Worm (Caenorhabditis elegans) whole organism, young adult: ENCODE data around the gene srg-13.

Source experiments
- B0019.2 ChIP-seq: fragments of 200-800 bp; sonication (Bioruptor generic); conservative IDR thresholded peaks from 2 replicates; pipeline ENCODE4 v1.3.6; 2022; ENCODE audit warnings: missing genetic modification reagents, missing genetic modification characterization, missing compliant biosample characterization
- B0261.1 ChIP-seq: sonication (generic microtip); optimal IDR thresholded peaks from 2 replicates; lab custom pipeline; 2016; ENCODE audit warnings: mild to moderate bottlenecking, missing genetic modification characterization, moderate library complexity, missing compliant biosample characterization
- B0336.3 ChIP-seq: fragments of 200-800 bp; sonication (Bioruptor generic); IDR thresholded peaks from 2 replicates; pipeline ENCODE4 v1.3.6; 2022; ENCODE audit warnings: missing genetic modification characterization, missing compliant biosample characterization
- D2030.7 ChIP-seq: fragments of 200-800 bp; sonication (Bioruptor generic); IDR thresholded peaks from 2 replicates; pipeline ENCODE4 v1.3.6; 2022; ENCODE audit warnings: missing genetic modification reagents, missing genetic modification characterization, missing compliant biosample characterization
- F23B12.7 ChIP-seq: sonication (generic microtip); optimal IDR thresholded peaks from 2 replicates; lab custom pipeline; 2017; ENCODE audit warnings: missing genetic modification characterization, mild to moderate bottlenecking, missing compliant biosample characterization, antibody characterized with exemption, moderate library complexity; ENCODE audit not compliant: insufficient read depth
- F37B4.10 ChIP-seq: fragments of 200-800 bp; sonication (Bioruptor generic); IDR thresholded peaks from 2 replicates; pipeline ENCODE4 v1.3.6; 2022; ENCODE audit warnings: missing genetic modification characterization, missing compliant biosample characterization
- F55B11.4 ChIP-seq: sonication (generic microtip); optimal IDR thresholded peaks from 2 replicates; lab custom pipeline; 2016; ENCODE audit warnings: missing compliant biosample characterization, missing genetic modification characterization, borderline replicate concordance; ENCODE audit not compliant: insufficient read depth
- F57C9.4 ChIP-seq: sonication (generic microtip); optimal IDR thresholded peaks from 2 replicates; lab custom pipeline; 2017; ENCODE audit warnings: mild to moderate bottlenecking, missing genetic modification characterization, missing compliant biosample characterization
- K12H6.12 ChIP-seq: fragments of 200-800 bp; sonication (Bioruptor generic); optimal IDR thresholded peaks from 2 replicates; lab custom pipeline; 2018; ENCODE audit warnings: mild to moderate bottlenecking, missing genetic modification characterization, missing compliant biosample characterization
- T26A5.8 ChIP-seq: sonication (generic microtip); optimal IDR thresholded peaks from 2 replicates; lab custom pipeline; 2016; ENCODE audit warnings: missing genetic modification characterization, missing compliant biosample characterization
- Y53F4B.3 ChIP-seq: fragments of 200-800 bp; sonication (Bioruptor generic); IDR thresholded peaks from 2 replicates; pipeline ENCODE4 v1.3.6; 2022; ENCODE audit warnings: missing genetic modification reagents, missing genetic modification characterization, missing compliant biosample characterization
- Y56A3A.18 ChIP-seq: fragments of 200-800 bp; sonication (Bioruptor generic); IDR thresholded peaks from 2 replicates; pipeline ENCODE4 v1.3.6; 2022; ENCODE audit warnings: missing genetic modification reagents, missing genetic modification characterization, missing compliant biosample characterization
- ZK185.1 ChIP-seq: sonication (generic microtip); optimal IDR thresholded peaks from 2 replicates; lab custom pipeline; 2016; ENCODE audit warnings: mild to moderate bottlenecking, missing genetic modification characterization, missing compliant biosample characterization; ENCODE audit not compliant: poor library complexity, severe bottlenecking
- akir-1 ChIP-seq: fragments of 200-800 bp; sonication (Bioruptor generic); optimal IDR thresholded peaks from 2 replicates; lab custom pipeline; 2018; ENCODE audit warnings: mild to moderate bottlenecking, missing genetic modification characterization, moderate library complexity, missing compliant biosample characterization
- aptf-3 ChIP-seq: fragments of 200-800 bp; sonication (Bioruptor generic); IDR thresholded peaks from 2 replicates; pipeline ENCODE4 v1.3.6; 2022; ENCODE audit warnings: missing genetic modification characterization, missing compliant biosample characterization
- attf-5 ChIP-seq: fragments of 200-800 bp; sonication (Bioruptor generic); optimal IDR thresholded peaks from 2 replicates; lab custom pipeline; 2018; ENCODE audit warnings: mild to moderate bottlenecking, missing genetic modification characterization, missing compliant biosample characterization
- attf-6 ChIP-seq: fragments of 200-800 bp; sonication (Bioruptor generic); IDR thresholded peaks from 2 replicates; pipeline ENCODE4 v1.3.6; 2022; ENCODE audit warnings: missing genetic modification reagents, missing genetic modification characterization, missing compliant biosample characterization
- bed-1 ChIP-seq: fragments of 200-800 bp; sonication (Bioruptor generic); IDR thresholded peaks from 2 replicates; pipeline ENCODE4 v1.3.6; 2022; ENCODE audit warnings: missing genetic modification reagents, missing genetic modification characterization, missing compliant biosample characterization
- bed-2 ChIP-seq: fragments of 200-800 bp; sonication (Bioruptor generic); IDR thresholded peaks from 2 replicates; pipeline ENCODE4 v1.3.6; 2022; ENCODE audit warnings: missing genetic modification reagents, missing genetic modification characterization, missing compliant biosample characterization
- cebp-2 ChIP-seq: fragments of 200-800 bp; sonication (Bioruptor generic); IDR thresholded peaks from 2 replicates; pipeline ENCODE4 v1.3.6; 2022; ENCODE audit warnings: missing genetic modification characterization, missing compliant biosample characterization
- ceh-100 ChIP-seq: fragments of 200-800 bp; sonication (Bioruptor generic); IDR thresholded peaks from 2 replicates; pipeline ENCODE4 v1.3.6; 2022; ENCODE audit warnings: missing genetic modification reagents, missing genetic modification characterization, missing compliant biosample characterization
- ceh-40 ChIP-seq: fragments of 200-800 bp; sonication (Bioruptor generic); IDR thresholded peaks from 2 replicates; pipeline ENCODE4 v1.3.6; 2022; ENCODE audit warnings: missing genetic modification characterization, missing compliant biosample characterization
- ceh-58 ChIP-seq: fragments of 200-800 bp; sonication (Bioruptor generic); IDR thresholded peaks from 2 replicates; pipeline ENCODE4 v1.3.6; 2022; ENCODE audit warnings: missing genetic modification characterization, missing compliant biosample characterization
- chd-7 ChIP-seq: sonication (generic microtip); optimal IDR thresholded peaks from 2 replicates; lab custom pipeline; 2016; ENCODE audit warnings: mild to moderate bottlenecking, missing genetic modification characterization, moderate library complexity, missing compliant biosample characterization
- dox-1 ChIP-seq: fragments of 200-800 bp; sonication (Bioruptor generic); IDR thresholded peaks from 2 replicates; pipeline ENCODE4 v1.3.6; 2022; ENCODE audit warnings: missing genetic modification reagents, missing genetic modification characterization, missing compliant biosample characterization
- dpff-1 ChIP-seq: sonication (generic microtip); optimal IDR thresholded peaks from 2 replicates; lab custom pipeline; 2017; ENCODE audit warnings: mild to moderate bottlenecking, missing genetic modification characterization, missing compliant biosample characterization
- efl-1 ChIP-seq: fragments of 150-350 bp; optimal IDR thresholded peaks from 2 replicates; lab custom pipeline; 2014; ENCODE audit warnings: missing biosample characterization, missing genetic modification reagents, missing genetic modification characterization
- ekl-4 ChIP-seq: fragments of 200-800 bp; sonication (Bioruptor generic); IDR thresholded peaks from 2 replicates; pipeline ENCODE4 v1.3.6; 2022; ENCODE audit warnings: missing genetic modification reagents, missing genetic modification characterization, missing compliant biosample characterization
- gei-17 ChIP-seq: fragments of 200-800 bp; sonication (Bioruptor generic); optimal IDR thresholded peaks from 2 replicates; lab custom pipeline; 2018; ENCODE audit warnings: mild to moderate bottlenecking, missing genetic modification characterization, missing compliant biosample characterization
- hlh-26 ChIP-seq: fragments of 200-800 bp; sonication (Bioruptor generic); conservative IDR thresholded peaks from 2 replicates; pipeline ENCODE4 v1.3.6; 2022; ENCODE audit warnings: missing genetic modification reagents, missing genetic modification characterization, missing compliant biosample characterization
- hmg-20 ChIP-seq: fragments of 200-800 bp; sonication (Bioruptor generic); IDR thresholded peaks from 2 replicates; pipeline ENCODE4 v1.3.6; 2022; ENCODE audit warnings: missing genetic modification reagents, missing genetic modification characterization, missing compliant biosample characterization
- lin-54 ChIP-seq: fragments of 200-800 bp; sonication (Bioruptor generic); optimal IDR thresholded peaks from 2 replicates; lab custom pipeline; 2018; ENCODE audit warnings: mild to moderate bottlenecking, missing genetic modification characterization, missing compliant biosample characterization
- lir-1 ChIP-seq: fragments of 200-800 bp; sonication (Bioruptor generic); conservative IDR thresholded peaks from 2 replicates; pipeline ENCODE4 v1.3.6; 2022; ENCODE audit warnings: missing genetic modification reagents, missing genetic modification characterization, missing compliant biosample characterization
- madf-3 ChIP-seq: fragments of 200-800 bp; sonication (Bioruptor generic); IDR thresholded peaks from 2 replicates; pipeline ENCODE4 v1.3.6; 2022; ENCODE audit warnings: missing genetic modification reagents, missing genetic modification characterization, missing compliant biosample characterization
- madf-6 ChIP-seq: fragments of 200-800 bp; sonication (Bioruptor generic); IDR thresholded peaks from 2 replicates; pipeline ENCODE4 v1.3.6; 2022; ENCODE audit warnings: missing genetic modification reagents, missing genetic modification characterization, missing compliant biosample characterization
- mcd-1 ChIP-seq: fragments of 200-800 bp; sonication (Bioruptor generic); IDR thresholded peaks from 2 replicates; pipeline ENCODE4 v1.3.6; 2022; ENCODE audit warnings: missing genetic modification reagents, missing genetic modification characterization, missing compliant biosample characterization
- nfyb-1 ChIP-seq: fragments of 200-800 bp; sonication (Bioruptor generic); IDR thresholded peaks from 2 replicates; pipeline ENCODE4 v1.3.6; 2022; ENCODE audit warnings: missing genetic modification reagents, missing genetic modification characterization, missing compliant biosample characterization
- nhr-27 ChIP-seq: fragments of 200-800 bp; sonication (Bioruptor generic); optimal IDR thresholded peaks from 2 replicates; lab custom pipeline; 2018; ENCODE audit warnings: mild to moderate bottlenecking, missing genetic modification characterization, moderate library complexity, missing compliant biosample characterization
- sea-2 ChIP-seq: fragments of 200-800 bp; sonication (Bioruptor generic); IDR thresholded peaks from 2 replicates; pipeline ENCODE4 v1.3.6; 2022; ENCODE audit warnings: missing genetic modification characterization, missing compliant biosample characterization
- snpc-1.3 ChIP-seq: sonication (generic microtip); optimal IDR thresholded peaks from 2 replicates; lab custom pipeline; 2017; ENCODE audit warnings: missing genetic modification characterization, mild to moderate bottlenecking, missing compliant biosample characterization, antibody characterized with exemption, moderate library complexity, missing genotype, missing genetic modification reagents; ENCODE audit not compliant: insufficient read depth
- snpc-3.4 ChIP-seq: sonication (generic microtip); optimal IDR thresholded peaks from 2 replicates; lab custom pipeline; 2017; ENCODE audit warnings: missing genetic modification characterization, mild to moderate bottlenecking, missing compliant biosample characterization, antibody characterized with exemption, moderate library complexity, missing genotype, missing genetic modification reagents
- somi-1 ChIP-seq: fragments of 200-800 bp; sonication (Bioruptor generic); optimal IDR thresholded peaks from 2 replicates; lab custom pipeline; 2018; ENCODE audit warnings: mild to moderate bottlenecking, missing genetic modification characterization, missing compliant biosample characterization
- tbx-9 ChIP-seq: sonication (generic microtip); optimal IDR thresholded peaks from 2 replicates; lab custom pipeline; 2016; ENCODE audit warnings: borderline replicate concordance, missing genetic modification characterization, inconsistent platforms, missing compliant biosample characterization
- xnd-1 ChIP-seq: sonication (generic microtip); optimal IDR thresholded peaks from 2 replicates; lab custom pipeline; 2016; ENCODE audit warnings: missing genotype, missing genetic modification reagents, missing genetic modification characterization, missing compliant biosample characterization
- ztf-18 ChIP-seq: sonication (generic microtip); optimal IDR thresholded peaks from 2 replicates; lab custom pipeline; 2016; ENCODE audit warnings: missing genotype, mild to moderate bottlenecking, missing genetic modification characterization, missing compliant biosample characterization
- ztf-26 ChIP-seq: sonication (generic microtip); optimal IDR thresholded peaks from 2 replicates; lab custom pipeline; 2017; ENCODE audit warnings: missing genetic modification characterization, missing compliant biosample characterization
- ztf-28 ChIP-seq: fragments of 200-800 bp; sonication (Bioruptor generic); IDR thresholded peaks from 2 replicates; pipeline ENCODE4 v1.3.6; 2022; ENCODE audit warnings: missing genetic modification reagents, missing genetic modification characterization, missing compliant biosample characterization
- ztf-6 ChIP-seq: fragments of 200-800 bp; sonication (Bioruptor generic); IDR thresholded peaks from 2 replicates; pipeline ENCODE4 v1.3.6; 2022; ENCODE audit warnings: missing genetic modification reagents, missing genetic modification characterization, missing compliant biosample characterization

Gene srg-13

ce11 chrIII:4649363-4649768, 22.7 kb upstream of the srg-13 start (continued):
- TF ChIP-seq dpff-1 (no peak), sea-2 (GFP tag; lab: Robert Waterston, UW) (no peak), F57C9.4 (tag; lab: Kevin White, UChicago) (no peak), K12H6.12 (tag; lab: Kevin White, UChicago) (peak; percentile 94), ztf-6 (GFP tag; lab: Robert Waterston, UW) (no peak), ZK185.1 (tag; lab: Kevin White, UChicago) (peak; percentile 87), gei-17 (peak; percentile 32), ztf-26 (tag; lab: Kevin White, UChicago) (peak; percentile 94), nfyb-1 (peak; percentile 93), efl-1 (GFP tag; lab: Kevin White, UChicago) (peak; percentile 22), ceh-58 (GFP tag; lab: Robert Waterston, UW) (no peak), madf-6 (no peak), ztf-18 (peak; percentile 65), lin-54 (GFP tag; lab: Kevin White, UChicago) (peak; percentile 81), ceh-100 (GFP tag; lab: Robert Waterston, UW) (peak; percentile 37; the same call in 1 of the 2 replicates), ceh-40 (GFP tag; lab: Robert Waterston, UW) (no peak), bed-1 (GFP tag; lab: Robert Waterston, UW) (no peak), ztf-28 (GFP tag; lab: Robert Waterston, UW) (no peak), nhr-27 (peak; percentile 50), B0261.1 (no peak), T26A5.8 (tag; lab: Kevin White, UChicago) (no peak), hlh-26 (no peak), snpc-1.3 (tag; lab: Kevin White, UChicago) (no peak), F37B4.10 (GFP tag; lab: Robert Waterston, UW) (0 out of 2 replicates have a peak, but pooled peaks have one; percentile 46), aptf-3 (GFP tag; lab: Robert Waterston, UW) (no peak), hmg-20 (GFP tag; lab: Robert Waterston, UW) (0 out of 2 replicates have a peak, but pooled peaks have one; percentile 12), F55B11.4 (tag; lab: Kevin White, UChicago) (no peak), F23B12.7 (tag; lab: Kevin White, UChicago) (peak; percentile 17), snpc-3.4 (no peak), dox-1 (GFP tag; lab: Robert Waterston, UW) (peak; percentile 74), tbx-9 (tag; lab: Kevin White, UChicago) (no peak), attf-5 (GFP tag; lab: Kevin White, UChicago) (peak; percentile 98), attf-6 (GFP tag; lab: Robert Waterston, UW) (no peak), ekl-4 (GFP tag; lab: Robert Waterston, UW) (peak; percentile 80), bed-2 (GFP tag; lab: Robert Waterston, UW) (no peak), cebp-2 (GFP tag; lab: Robert Waterston, UW) (no peak), D2030.7 (GFP tag; lab: Robert Waterston, UW) (no peak), lir-1 (peak; percentile 71; the same call in 1 of the 2 replicates), xnd-1 (tag; lab: Kevin White, UChicago) (no peak), somi-1 (peak; percentile 95), chd-7 (tag; lab: Kevin White, UChicago) (peak; percentile 89), B0019.2 (no peak), Y53F4B.3 (GFP tag; lab: Robert Waterston, UW) (no peak), mcd-1 (GFP tag; lab: Robert Waterston, UW) (peak; percentile 89), B0336.3 (GFP tag; lab: Robert Waterston, UW) (peak; percentile 93), akir-1 (GFP tag; lab: Kevin White, UChicago) (no peak), madf-3 (no peak), Y56A3A.18 (GFP tag; lab: Robert Waterston, UW) (peak; percentile 57; the same call in 1 of the 2 replicates)
